Worm (Caenorhabditis elegans) whole organism, young adult: ENCODE results near the gene clc-9.

Experiments used
- B0035.1 ChIP-seq: sonication (generic microtip); optimal IDR thresholded peaks from 2 replicates; lab custom pipeline; 2016; ENCODE audit warnings: missing genetic modification characterization, mild to moderate bottlenecking, missing compliant biosample characterization, missing genotype, missing genetic modification reagents
- B0261.1 ChIP-seq: sonication (generic microtip); optimal IDR thresholded peaks from 2 replicates; lab custom pipeline; 2016; ENCODE audit warnings: mild to moderate bottlenecking, missing genetic modification characterization, moderate library complexity, missing compliant biosample characterization
- C17E4.6 ChIP-seq: fragments of 200-800 bp; sonication (Bioruptor generic); IDR thresholded peaks from 2 replicates; pipeline ENCODE4 v1.3.6; 2022; ENCODE audit warnings: missing genetic modification reagents, missing genetic modification characterization, missing compliant biosample characterization
- F37B4.10 ChIP-seq: fragments of 200-800 bp; sonication (Bioruptor generic); IDR thresholded peaks from 2 replicates; pipeline ENCODE4 v1.3.6; 2022; ENCODE audit warnings: missing genetic modification characterization, missing compliant biosample characterization
- F49E8.2 ChIP-seq: sonication (generic microtip); optimal IDR thresholded peaks from 3 replicates; lab custom pipeline; 2017; ENCODE audit warnings: missing genetic modification characterization, mild to moderate bottlenecking, missing compliant biosample characterization, antibody characterized with exemption, moderate library complexity; ENCODE audit not compliant: insufficient read depth
- F52B5.7 ChIP-seq: sonication (generic microtip); optimal IDR thresholded peaks from 2 replicates; lab custom pipeline; 2016; ENCODE audit warnings: mild to moderate bottlenecking, missing genetic modification characterization, missing compliant biosample characterization
- Y56A3A.18 ChIP-seq: fragments of 200-800 bp; sonication (Bioruptor generic); IDR thresholded peaks from 2 replicates; pipeline ENCODE4 v1.3.6; 2022; ENCODE audit warnings: missing genetic modification reagents, missing genetic modification characterization, missing compliant biosample characterization
- Y67H2A.10 ChIP-seq: fragments of 200-800 bp; sonication (Bioruptor generic); conservative IDR thresholded peaks from 2 replicates; pipeline ENCODE4 v1.3.6; 2022; ENCODE audit warnings: missing genetic modification reagents, missing genetic modification characterization, missing compliant biosample characterization
- Y95B8A.8 ChIP-seq: fragments of 200-800 bp; sonication (Bioruptor generic); IDR thresholded peaks from 2 replicates; pipeline ENCODE4 v1.3.6; 2022; ENCODE audit warnings: missing genetic modification reagents, missing genetic modification characterization, missing compliant biosample characterization
- ZK185.1 ChIP-seq: sonication (generic microtip); optimal IDR thresholded peaks from 2 replicates; lab custom pipeline; 2016; ENCODE audit warnings: mild to moderate bottlenecking, missing genetic modification characterization, missing compliant biosample characterization; ENCODE audit not compliant: poor library complexity, severe bottlenecking
- aptf-3 ChIP-seq: fragments of 200-800 bp; sonication (Bioruptor generic); IDR thresholded peaks from 2 replicates; pipeline ENCODE4 v1.3.6; 2022; ENCODE audit warnings: missing genetic modification characterization, missing compliant biosample characterization
- athp-1 ChIP-seq: sonication (generic microtip); optimal IDR thresholded peaks from 2 replicates; lab custom pipeline; 2017; ENCODE audit warnings: mild to moderate bottlenecking, missing genetic modification characterization, missing compliant biosample characterization
- attf-5 ChIP-seq: fragments of 200-800 bp; sonication (Bioruptor generic); optimal IDR thresholded peaks from 2 replicates; lab custom pipeline; 2018; ENCODE audit warnings: mild to moderate bottlenecking, missing genetic modification characterization, missing compliant biosample characterization
- ccch-3 ChIP-seq: fragments of 200-800 bp; sonication (Bioruptor generic); optimal IDR thresholded peaks from 2 replicates; lab custom pipeline; 2018; ENCODE audit warnings: mild to moderate bottlenecking, missing genetic modification characterization, missing compliant biosample characterization
- cebp-1 ChIP-seq, 2 experiments: fragments of 200-800 bp in 1 of 2; sonication (Bioruptor generic) in 1 of 2; sonication (generic microtip) in 1 of 2; IDR thresholded peaks in 1 of 2; optimal IDR thresholded peaks in 1 of 2; 2 replicates each; pipeline versions ENCODE4 v1.3.6 to Lab custom; 2017 to 2022; ENCODE audit warnings: missing compliant biosample characterization in 2 of 2, missing genetic modification characterization in 2 of 2, mild to moderate bottlenecking in 1 of 2, missing genetic modification reagents in 1 of 2, moderate library complexity in 1 of 2
- ceh-91 ChIP-seq: fragments of 200-800 bp; sonication (Bioruptor generic); IDR thresholded peaks from 2 replicates; pipeline ENCODE4 v1.3.6; 2022; ENCODE audit warnings: missing genetic modification reagents, missing genetic modification characterization, missing compliant biosample characterization
- chd-7 ChIP-seq: sonication (generic microtip); optimal IDR thresholded peaks from 2 replicates; lab custom pipeline; 2016; ENCODE audit warnings: mild to moderate bottlenecking, missing genetic modification characterization, moderate library complexity, missing compliant biosample characterization
- egl-44 ChIP-seq: fragments of 200-800 bp; sonication (Bioruptor generic); IDR thresholded peaks from 2 replicates; pipeline ENCODE4 v1.3.6; 2022; ENCODE audit warnings: missing genetic modification reagents, missing genetic modification characterization, missing compliant biosample characterization
- ets-4 ChIP-seq: fragments of 200-800 bp; sonication (Bioruptor generic); optimal IDR thresholded peaks from 2 replicates; lab custom pipeline; 2018; ENCODE audit warnings: mild to moderate bottlenecking, missing genetic modification characterization, missing compliant biosample characterization
- fkh-3 ChIP-seq: sonication (generic microtip); optimal IDR thresholded peaks from 2 replicates; lab custom pipeline; 2016; ENCODE audit warnings: mild to moderate bottlenecking, missing genetic modification characterization, missing compliant biosample characterization
- hlh-26 ChIP-seq: fragments of 200-800 bp; sonication (Bioruptor generic); conservative IDR thresholded peaks from 2 replicates; pipeline ENCODE4 v1.3.6; 2022; ENCODE audit warnings: missing genetic modification reagents, missing genetic modification characterization, missing compliant biosample characterization
- hmg-1.2 ChIP-seq: fragments of 200-800 bp; sonication (Bioruptor generic); IDR thresholded peaks from 2 replicates; pipeline ENCODE4 v1.3.6; 2022; ENCODE audit warnings: missing genetic modification reagents, missing genetic modification characterization, missing compliant biosample characterization
- lin-40 ChIP-seq: sonication (generic microtip); optimal IDR thresholded peaks from 2 replicates; lab custom pipeline; 2016; ENCODE audit warnings: missing genetic modification characterization, mild to moderate bottlenecking, missing compliant biosample characterization, missing genotype, missing genetic modification reagents
- lsy-27 ChIP-seq: sonication (generic microtip); optimal IDR thresholded peaks from 2 replicates; lab custom pipeline; 2017; ENCODE audit warnings: missing genetic modification characterization, mild to moderate bottlenecking, missing compliant biosample characterization, antibody characterized with exemption, missing genotype, borderline replicate concordance; ENCODE audit not compliant: insufficient read depth
- madf-3 ChIP-seq: fragments of 200-800 bp; sonication (Bioruptor generic); IDR thresholded peaks from 2 replicates; pipeline ENCODE4 v1.3.6; 2022; ENCODE audit warnings: missing genetic modification reagents, missing genetic modification characterization, missing compliant biosample characterization
- mes-4 ChIP-seq: sonication (generic microtip); optimal IDR thresholded peaks from 2 replicates; lab custom pipeline; 2016; ENCODE audit warnings: missing genotype, missing genetic modification characterization, missing compliant biosample characterization
- nfyb-1 ChIP-seq: fragments of 200-800 bp; sonication (Bioruptor generic); IDR thresholded peaks from 2 replicates; pipeline ENCODE4 v1.3.6; 2022; ENCODE audit warnings: missing genetic modification reagents, missing genetic modification characterization, missing compliant biosample characterization
- nhr-179 ChIP-seq: sonication (generic microtip); optimal IDR thresholded peaks from 2 replicates; lab custom pipeline; 2016; ENCODE audit warnings: mild to moderate bottlenecking, missing genetic modification characterization, missing compliant biosample characterization
- snpc-3.4 ChIP-seq: sonication (generic microtip); optimal IDR thresholded peaks from 2 replicates; lab custom pipeline; 2017; ENCODE audit warnings: missing genetic modification characterization, mild to moderate bottlenecking, missing compliant biosample characterization, antibody characterized with exemption, moderate library complexity, missing genotype, missing genetic modification reagents
- zim-3 ChIP-seq: sonication (generic microtip); optimal IDR thresholded peaks from 2 replicates; lab custom pipeline; 2017; ENCODE audit warnings: mild to moderate bottlenecking, missing genetic modification characterization, moderate library complexity, missing compliant biosample characterization
- ztf-22 ChIP-seq: fragments of 200-800 bp; sonication (Bioruptor generic); optimal IDR thresholded peaks from 2 replicates; lab custom pipeline; 2018; ENCODE audit warnings: mild to moderate bottlenecking, missing genetic modification characterization, moderate library complexity, missing compliant biosample characterization
- ztf-3 ChIP-seq: fragments of 200-800 bp; sonication (Bioruptor generic); optimal IDR thresholded peaks from 2 replicates; lab custom pipeline; 2018; ENCODE audit warnings: mild to moderate bottlenecking, missing genetic modification characterization, missing compliant biosample characterization

clc-9 gene

ce11 chrIV:11112641-11113040 lies at the start of gene clc-9:
Gene clc-9, plus strand, starts transcription at chrIV:11112941.
- no peak for TF ChIP-seq lsy-27 (tag; lab: Kevin White, UChicago)

DNA sequence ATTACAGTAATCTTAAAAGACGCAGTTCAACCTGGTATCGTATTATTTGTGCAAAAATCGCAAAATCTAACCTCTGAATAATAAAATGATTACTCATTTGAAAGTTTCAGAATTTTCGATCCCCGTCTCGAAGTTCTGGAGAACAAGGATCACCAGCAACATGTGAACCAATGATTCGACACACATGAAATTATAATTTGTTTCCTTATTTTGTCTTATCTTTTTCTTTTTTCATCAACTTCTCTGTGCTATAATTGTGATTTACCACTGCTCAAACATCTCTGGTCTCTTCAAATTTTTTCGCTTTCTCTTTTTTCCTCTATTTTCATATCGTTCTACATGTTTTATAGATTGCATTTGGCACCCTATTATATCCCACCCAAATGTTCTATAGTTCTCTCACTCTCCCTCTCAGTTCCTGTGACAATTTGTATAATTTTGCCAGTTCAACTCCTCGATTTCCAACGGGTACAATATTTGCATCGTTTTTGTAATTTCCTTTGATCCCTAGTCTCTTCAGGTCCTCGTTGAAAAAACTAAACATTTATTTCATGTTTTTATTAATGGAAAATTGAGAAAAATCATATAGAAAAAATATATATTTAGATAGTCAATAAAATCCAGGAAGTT lies 49.6 kb upstream of the clc-9 start:
- TF ChIP-seq zim-3 (no peak), madf-3 (GFP tag; lab: Robert Waterston, UW) (0 out of 2 replicates have a peak, but pooled peaks have one; percentile 3)

DNA sequence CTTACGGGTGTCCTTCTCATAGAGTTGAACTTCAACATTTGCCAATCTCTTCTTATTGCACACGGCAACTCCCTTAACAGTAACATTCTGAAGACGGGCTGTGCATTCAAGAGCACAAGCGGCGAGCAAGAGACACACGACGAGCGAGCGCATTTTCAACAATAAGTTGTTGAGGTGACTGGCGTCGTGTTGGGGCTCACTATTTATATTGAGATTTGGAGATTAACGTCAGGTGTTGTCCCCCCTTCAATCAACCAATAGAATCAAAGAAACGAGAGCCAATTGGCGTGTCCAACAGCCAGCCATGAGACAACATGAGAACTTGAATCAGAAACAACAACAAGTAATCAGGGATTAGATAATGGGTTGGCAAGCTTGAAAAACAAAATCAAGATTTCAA lies 48.8 kb upstream of the clc-9 start, which contains the start of gene ttr-16:
Gene ttr-16, minus strand, starts transcription at position 176 of the 400 bp plus-strand sequence.
- TF ChIP-seq F52B5.7 (tag; lab: Kevin White, UChicago) (no peak), B0261.1 (no peak), chd-7 (tag; lab: Kevin White, UChicago) (no peak), ZK185.1 (tag; lab: Kevin White, UChicago) (no peak), ceh-91 (GFP tag; lab: Robert Waterston, UW) (no peak), ccch-3 (GFP tag; lab: Kevin White, UChicago) (no peak), Y67H2A.10 (GFP tag; lab: Robert Waterston, UW) (no peak), athp-1 (no peak), lin-40 (tag; lab: Kevin White, UChicago) (no peak), B0035.1 (tag; lab: Kevin White, UChicago) (no peak), nfyb-1 (GFP tag; lab: Robert Waterston, UW) (no peak), ets-4 (GFP tag; lab: Kevin White, UChicago) (no peak), Y95B8A.8 (GFP tag; lab: Robert Waterston, UW) (no peak), mes-4 (no peak), C17E4.6 (no peak)

ce11 chrIV:11067003-11067402 lies 45.7 kb upstream of the clc-9 start, which contains the start of gene ttr-17:
Gene ttr-17, minus strand, starts transcription at chrIV:11067026.
- TF ChIP-seq cebp-1 (GFP tag; IDR thresholded peaks at IDR 0.05; lab: Robert Waterston, UW): no peak
- no peak for TF ChIP-seq cebp-1 (tag; optimal IDR thresholded peaks at IDR 0.05; lab: Kevin White, UChicago)
- no peak for TF ChIP-seq egl-44 (GFP tag; lab: Robert Waterston, UW)
- no peak for TF ChIP-seq hmg-1.2 (GFP tag; lab: Robert Waterston, UW)
- no peak for TF ChIP-seq Y56A3A.18 (GFP tag; lab: Robert Waterston, UW)
- no peak for TF ChIP-seq ztf-22 (GFP tag; lab: Kevin White, UChicago)
- TF ChIP-seq hlh-26 (GFP tag; lab: Robert Waterston, UW): no peak
- no peak for TF ChIP-seq ztf-3 (GFP tag; lab: Kevin White, UChicago)
- TF ChIP-seq attf-5 (GFP tag; lab: Kevin White, UChicago): no peak
- no peak for TF ChIP-seq F49E8.2 (tag; lab: Kevin White, UChicago)
- TF ChIP-seq fkh-3 (tag; lab: Kevin White, UChicago): no peak
- no peak for TF ChIP-seq snpc-3.4 (tag; lab: Kevin White, UChicago)
- TF ChIP-seq aptf-3 (GFP tag; lab: Robert Waterston, UW): no peak
- no peak for TF ChIP-seq nhr-179 (tag; lab: Kevin White, UChicago)
- TF ChIP-seq F37B4.10 (GFP tag; lab: Robert Waterston, UW): no peak
- TF ChIP-seq, all 124 proteins: peak for 0
